Worm (Caenorhabditis elegans) whole organism, young adult: ENCODE measurements around the gene ilcr-2.

Source experiments
- B0019.2 ChIP-seq: fragments of 200-800 bp; sonication (Bioruptor generic); conservative IDR thresholded peaks from 2 replicates; pipeline ENCODE4 v1.3.6; 2022; ENCODE audit warnings: missing genetic modification reagents, missing genetic modification characterization, missing compliant biosample characterization
- F22D6.2 ChIP-seq: sonication (generic microtip); optimal IDR thresholded peaks from 2 replicates; lab custom pipeline; 2016; ENCODE audit warnings: mild to moderate bottlenecking, missing genetic modification characterization, missing compliant biosample characterization
- F39B2.1 ChIP-seq: fragments of 200-800 bp; sonication (Bioruptor generic); IDR thresholded peaks from 2 replicates; pipeline ENCODE4 v1.3.6; 2022; ENCODE audit warnings: missing genetic modification reagents, missing genetic modification characterization, missing compliant biosample characterization
- K12H6.12 ChIP-seq: fragments of 200-800 bp; sonication (Bioruptor generic); optimal IDR thresholded peaks from 2 replicates; lab custom pipeline; 2018; ENCODE audit warnings: mild to moderate bottlenecking, missing genetic modification characterization, missing compliant biosample characterization
- T07F8.4 ChIP-seq: sonication (generic microtip); optimal IDR thresholded peaks from 2 replicates; lab custom pipeline; 2016; ENCODE audit warnings: mild to moderate bottlenecking, missing genetic modification characterization, moderate library complexity, missing compliant biosample characterization
- Y56A3A.18 ChIP-seq: fragments of 200-800 bp; sonication (Bioruptor generic); IDR thresholded peaks from 2 replicates; pipeline ENCODE4 v1.3.6; 2022; ENCODE audit warnings: missing genetic modification reagents, missing genetic modification characterization, missing compliant biosample characterization
- Y95B8A.8 ChIP-seq: fragments of 200-800 bp; sonication (Bioruptor generic); IDR thresholded peaks from 2 replicates; pipeline ENCODE4 v1.3.6; 2022; ENCODE audit warnings: missing genetic modification reagents, missing genetic modification characterization, missing compliant biosample characterization
- akir-1 ChIP-seq: fragments of 200-800 bp; sonication (Bioruptor generic); optimal IDR thresholded peaks from 2 replicates; lab custom pipeline; 2018; ENCODE audit warnings: mild to moderate bottlenecking, missing genetic modification characterization, moderate library complexity, missing compliant biosample characterization
- bed-1 ChIP-seq: fragments of 200-800 bp; sonication (Bioruptor generic); IDR thresholded peaks from 2 replicates; pipeline ENCODE4 v1.3.6; 2022; ENCODE audit warnings: missing genetic modification reagents, missing genetic modification characterization, missing compliant biosample characterization
- cebp-2 ChIP-seq: fragments of 200-800 bp; sonication (Bioruptor generic); IDR thresholded peaks from 2 replicates; pipeline ENCODE4 v1.3.6; 2022; ENCODE audit warnings: missing genetic modification characterization, missing compliant biosample characterization
- ceh-100 ChIP-seq: fragments of 200-800 bp; sonication (Bioruptor generic); IDR thresholded peaks from 2 replicates; pipeline ENCODE4 v1.3.6; 2022; ENCODE audit warnings: missing genetic modification reagents, missing genetic modification characterization, missing compliant biosample characterization
- dpff-1 ChIP-seq: sonication (generic microtip); optimal IDR thresholded peaks from 2 replicates; lab custom pipeline; 2017; ENCODE audit warnings: mild to moderate bottlenecking, missing genetic modification characterization, missing compliant biosample characterization
- dpl-1 ChIP-seq: fragments of 150-350 bp; optimal IDR thresholded peaks from 2 replicates; lab custom pipeline; 2014; ENCODE audit warnings: missing biosample characterization, missing genetic modification reagents, missing genetic modification characterization
- egl-18 ChIP-seq: fragments of 200-800 bp; sonication (Bioruptor generic); IDR thresholded peaks from 2 replicates; pipeline ENCODE4 v1.3.6; 2022; ENCODE audit warnings: missing genetic modification reagents, missing genetic modification characterization, missing compliant biosample characterization
- gei-17 ChIP-seq: fragments of 200-800 bp; sonication (Bioruptor generic); optimal IDR thresholded peaks from 2 replicates; lab custom pipeline; 2018; ENCODE audit warnings: mild to moderate bottlenecking, missing genetic modification characterization, missing compliant biosample characterization
- hmg-1.2 ChIP-seq: fragments of 200-800 bp; sonication (Bioruptor generic); IDR thresholded peaks from 2 replicates; pipeline ENCODE4 v1.3.6; 2022; ENCODE audit warnings: missing genetic modification reagents, missing genetic modification characterization, missing compliant biosample characterization
- hrde-1 ChIP-seq: sonication (generic microtip); optimal IDR thresholded peaks from 2 replicates; lab custom pipeline; 2016; ENCODE audit warnings: missing genetic modification characterization, mild to moderate bottlenecking, missing compliant biosample characterization, moderate library complexity, missing genotype, missing genetic modification reagents, borderline replicate concordance
- let-607 ChIP-seq, 2 experiments: fragments of 200-800 bp in 1 of 2; sonication (Bioruptor generic) in 1 of 2; sonication (generic microtip) in 1 of 2; optimal IDR thresholded peaks; 2 replicates each; lab custom pipeline; 2016 to 2018; ENCODE audit warnings: mild to moderate bottlenecking in 2 of 2, missing compliant biosample characterization in 2 of 2, missing genetic modification characterization in 2 of 2, moderate library complexity in 2 of 2, missing genotype in 1 of 2
- lin-40 ChIP-seq: sonication (generic microtip); optimal IDR thresholded peaks from 2 replicates; lab custom pipeline; 2016; ENCODE audit warnings: missing genetic modification characterization, mild to moderate bottlenecking, missing compliant biosample characterization, missing genotype, missing genetic modification reagents
- lsl-1 ChIP-seq: fragments of 200-800 bp; sonication (Bioruptor generic); optimal IDR thresholded peaks from 2 replicates; lab custom pipeline; 2018; ENCODE audit warnings: mild to moderate bottlenecking, missing genetic modification characterization, moderate library complexity, missing compliant biosample characterization
- madf-3 ChIP-seq: fragments of 200-800 bp; sonication (Bioruptor generic); IDR thresholded peaks from 2 replicates; pipeline ENCODE4 v1.3.6; 2022; ENCODE audit warnings: missing genetic modification reagents, missing genetic modification characterization, missing compliant biosample characterization
- madf-6 ChIP-seq: fragments of 200-800 bp; sonication (Bioruptor generic); IDR thresholded peaks from 2 replicates; pipeline ENCODE4 v1.3.6; 2022; ENCODE audit warnings: missing genetic modification reagents, missing genetic modification characterization, missing compliant biosample characterization
- madf-8 ChIP-seq: fragments of 200-800 bp; sonication (Bioruptor generic); conservative IDR thresholded peaks from 2 replicates; pipeline ENCODE4 v1.3.6; 2022; ENCODE audit warnings: missing genetic modification reagents, missing genetic modification characterization, missing compliant biosample characterization
- mxl-1 ChIP-seq: sonication (generic microtip); optimal IDR thresholded peaks from 2 replicates; lab custom pipeline; 2016; ENCODE audit warnings: missing genetic modification characterization, missing compliant biosample characterization
- sdz-38 ChIP-seq: sonication (generic microtip); optimal IDR thresholded peaks from 2 replicates; lab custom pipeline; 2016; ENCODE audit warnings: missing genotype, missing genetic modification characterization, missing compliant biosample characterization
- sea-2 ChIP-seq: fragments of 200-800 bp; sonication (Bioruptor generic); IDR thresholded peaks from 2 replicates; pipeline ENCODE4 v1.3.6; 2022; ENCODE audit warnings: missing genetic modification characterization, missing compliant biosample characterization
- snpc-4 ChIP-seq, 5 experiments: fragments of 150-350 bp in 1 of 5; sonication (generic microtip) in 4 of 5; optimal IDR thresholded peaks; 2 replicates each; lab custom pipeline; 2014 to 2018; ENCODE audit warnings: missing genetic modification characterization in 5 of 5, missing biosample characterization in 3 of 5, antibody characterized with exemption in 2 of 5, mild to moderate bottlenecking in 2 of 5, missing compliant biosample characterization in 2 of 5, missing genotype in 2 of 5, moderate library complexity in 2 of 5, missing genetic modification reagents in 1 of 5
- tbp1 ChIP-seq: fragments of 200-800 bp; sonication (Bioruptor generic); optimal IDR thresholded peaks from 2 replicates; lab custom pipeline; 2018; ENCODE audit warnings: mild to moderate bottlenecking, missing genetic modification characterization, missing compliant biosample characterization
- tlf-1 ChIP-seq: fragments of 200-800 bp; sonication (Bioruptor generic); optimal IDR thresholded peaks from 2 replicates; lab custom pipeline; 2018; ENCODE audit warnings: mild to moderate bottlenecking, missing genetic modification characterization, missing compliant biosample characterization
- unc-62 ChIP-seq: fragments of 150-350 bp; optimal IDR thresholded peaks from 2 replicates; lab custom pipeline; 2014; ENCODE audit warnings: missing biosample characterization, missing genetic modification reagents, missing genetic modification characterization
- zfh-2 ChIP-seq: fragments of 200-800 bp; sonication (Bioruptor generic); conservative IDR thresholded peaks from 2 replicates; pipeline ENCODE4 v1.3.6; 2022; ENCODE audit warnings: missing genetic modification reagents, missing genetic modification characterization, missing compliant biosample characterization
- zim-3 ChIP-seq: sonication (generic microtip); optimal IDR thresholded peaks from 2 replicates; lab custom pipeline; 2017; ENCODE audit warnings: mild to moderate bottlenecking, missing genetic modification characterization, moderate library complexity, missing compliant biosample characterization
- ztf-25 ChIP-seq: fragments of 200-800 bp; sonication (Bioruptor generic); IDR thresholded peaks from 2 replicates; pipeline ENCODE4 v1.3.6; 2022; ENCODE audit warnings: missing genetic modification reagents, missing genetic modification characterization, missing compliant biosample characterization
- ztf-28 ChIP-seq: fragments of 200-800 bp; sonication (Bioruptor generic); IDR thresholded peaks from 2 replicates; pipeline ENCODE4 v1.3.6; 2022; ENCODE audit warnings: missing genetic modification reagents, missing genetic modification characterization, missing compliant biosample characterization

Gene ilcr-2

DNA sequence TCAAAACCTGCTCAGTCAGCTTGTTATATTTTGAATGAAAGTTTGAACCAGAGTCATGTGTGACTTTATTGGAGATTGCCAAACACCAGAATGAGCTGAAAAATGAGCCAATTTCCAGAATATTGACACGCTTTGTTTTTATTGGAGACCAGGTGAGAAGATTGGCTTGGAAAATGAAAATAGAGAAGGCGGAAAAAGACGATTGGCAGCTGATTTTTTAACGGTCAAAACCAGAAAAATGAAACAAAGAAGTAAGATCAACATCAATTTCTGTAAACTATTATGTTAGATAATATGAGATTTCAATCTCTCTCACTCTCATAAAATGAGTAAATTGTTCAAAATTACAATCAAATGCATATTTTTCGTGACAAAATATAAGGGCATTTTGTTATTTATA, 42.0 kb upstream of the ilcr-2 start, which contains the start of gene srx-114:
Gene srx-114, minus strand, starts transcription at position 101 of the 400 bp plus-strand sequence.
- TF ChIP-seq mxl-1 (tag; lab: Kevin White, UChicago) (no peak), F39B2.1 (no peak), zfh-2 (GFP tag; lab: Robert Waterston, UW) (no peak), F22D6.2 (tag; lab: Kevin White, UChicago) (no peak), akir-1 (GFP tag; lab: Kevin White, UChicago) (no peak), K12H6.12 (tag; lab: Kevin White, UChicago) (no peak), hmg-1.2 (GFP tag; lab: Robert Waterston, UW) (no peak), dpff-1 (tag; lab: Kevin White, UChicago) (no peak), T07F8.4 (tag; lab: Kevin White, UChicago) (no peak), hrde-1 (no peak)

DNA sequence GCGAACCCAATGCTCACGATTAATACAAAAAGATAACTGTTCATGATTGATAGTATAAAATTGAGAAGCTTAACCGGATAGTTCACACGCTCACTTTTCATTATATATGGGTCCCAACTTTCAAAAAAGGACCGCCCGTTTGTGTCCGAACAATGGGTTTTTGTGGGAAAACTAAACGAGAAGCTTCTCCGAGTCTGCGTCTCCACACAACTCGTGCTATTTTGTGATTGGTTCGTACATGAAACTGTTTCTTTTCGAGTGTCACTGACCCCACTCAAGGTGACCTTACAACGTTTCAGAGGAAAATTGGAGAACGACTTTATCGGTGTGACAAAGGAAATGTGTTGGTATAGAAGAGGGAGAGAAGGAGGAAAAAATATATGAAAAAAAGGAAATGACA, 38.2 kb upstream of the ilcr-2 start, which contains the start of gene dct-5:
Gene dct-5, minus strand, starts transcription at position 101 of the 400 bp plus-strand sequence.
- TF ChIP-seq hrde-1 (no peak), cebp-2 (GFP tag; lab: Robert Waterston, UW) (no peak), lsl-1 (no peak), snpc-4 (GFP tag; optimal IDR thresholded peaks at IDR 0.05; lab: Kevin White, UChicago) (no peak), snpc-4 (tag; optimal IDR thresholded peaks at IDR 0.05; lab: Kevin White, UChicago) (no peak), Y95B8A.8 (GFP tag; lab: Robert Waterston, UW) (no peak), tbp1 (GFP tag; lab: Kevin White, UChicago) (no peak), B0019.2 (GFP tag; lab: Robert Waterston, UW) (no peak), sea-2 (GFP tag; lab: Robert Waterston, UW) (no peak)

DNA sequence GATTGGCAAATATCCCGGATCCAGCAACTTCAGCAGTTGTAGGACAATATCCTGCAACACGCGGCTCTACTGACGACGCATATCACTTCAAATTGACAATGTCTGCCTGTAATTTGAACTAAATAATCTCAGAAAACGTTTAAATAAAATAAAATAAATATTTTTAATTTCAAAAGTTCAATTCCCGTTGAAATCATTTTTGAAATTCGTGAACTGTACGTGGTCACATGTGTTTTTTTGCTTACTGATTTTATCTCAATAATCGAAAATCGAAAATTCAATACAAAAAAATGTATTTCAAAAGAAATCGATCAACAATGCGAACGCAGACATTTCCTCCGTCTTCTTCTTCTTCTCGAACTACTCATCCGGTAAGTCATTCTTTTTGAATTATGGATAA, 37.5 kb upstream of the ilcr-2 start, which contains the start of gene F07F6.1:
Gene F07F6.1, plus strand, starts transcription at position 301 of the 400 bp plus-strand sequence.
- TF ChIP-seq ceh-100 (GFP tag; lab: Robert Waterston, UW): no peak
- TF ChIP-seq, all 124 proteins: peak for 0

DNA sequence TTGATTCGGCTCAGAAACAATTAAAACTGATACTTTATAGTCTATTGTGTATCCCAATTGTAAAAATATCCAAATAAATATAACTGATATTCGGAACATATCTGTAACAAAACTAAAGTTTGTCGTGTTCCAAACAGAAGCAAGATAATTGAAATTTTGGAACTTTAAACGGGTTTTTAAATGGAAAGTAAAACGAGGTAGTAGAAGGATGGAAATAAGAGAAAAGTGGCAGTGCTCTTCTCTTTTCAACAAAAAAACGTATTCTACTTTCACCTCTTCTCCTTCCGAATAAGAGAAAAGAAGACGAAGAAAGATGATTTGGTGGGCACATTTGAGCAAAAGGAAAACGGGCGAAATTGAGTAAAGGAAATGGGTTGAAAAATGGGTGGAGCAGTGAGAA, 28.5 kb upstream of the ilcr-2 start, which contains the start of gene nmr-1:
Gene nmr-1, minus strand, starts transcription at position 101 of the 400 bp plus-strand sequence.
- TF ChIP-seq let-607 (tag; optimal IDR thresholded peaks at IDR 0.05; lab: Kevin White, UChicago) (no peak), unc-62 (GFP tag; lab: Kevin White, UChicago) (no peak), F39B2.1 (no peak), madf-8 (GFP tag; lab: Robert Waterston, UW) (no peak), madf-6 (GFP tag; lab: Robert Waterston, UW) (no peak), ztf-25 (no peak), sdz-38 (tag; lab: Kevin White, UChicago) (no peak), madf-3 (no peak), egl-18 (no peak), gei-17 (GFP tag; lab: Kevin White, UChicago) (no peak), sea-2 (GFP tag; lab: Robert Waterston, UW) (no peak), ztf-28 (GFP tag; lab: Robert Waterston, UW) (no peak), lin-40 (no peak), zim-3 (no peak), dpl-1 (GFP tag; lab: Kevin White, UChicago) (no peak), mxl-1 (tag; lab: Kevin White, UChicago) (no peak), Y56A3A.18 (GFP tag; lab: Robert Waterston, UW) (no peak), tlf-1 (GFP tag; lab: Kevin White, UChicago) (no peak), bed-1 (GFP tag; lab: Robert Waterston, UW) (no peak)
